Fruit fly (Drosophila melanogaster): Measurements from ENCODE around the gene Dys.

The Dys gene

dm6 chr3R:19641498-19642065 lies 180.7 kb downstream of the Dys start (continued):
- no peak for TF ChIP-seq Sry-δ (GFP tag; optimal IDR thresholded peaks at IDR 0.05)
- peak; percentile 91 for TF ChIP-seq dysf (GFP tag; IDR thresholded peaks at IDR 0.05)
- peak; percentile 60 for TF ChIP-seq CG1603 (tag; optimal IDR thresholded peaks at IDR 0.05)
- no peak for TF ChIP-seq sc (optimal IDR thresholded peaks at IDR 0.05)
- TF ChIP-seq sc (GFP tag; optimal IDR thresholded peaks at IDR 0.05), result peak; percentile 50
- no peak for TF ChIP-seq Neu2 (GFP tag; optimal IDR thresholded peaks at IDR 0.05; ENCODE audit: borderline replicate concordance)
- TF ChIP-seq CG14710 (tag; optimal IDR thresholded peaks at IDR 0.05), result peak; percentile 79
- TF ChIP-seq Jarid2 (GFP tag; optimal IDR thresholded peaks at IDR 0.05), result peak; percentile 43
- peak; percentile 89 for TF ChIP-seq H2.0 (GFP tag; IDR thresholded peaks at IDR 0.05)
- no peak for TF ChIP-seq tx (GFP tag; optimal IDR thresholded peaks at IDR 0.05)
- TF ChIP-seq cwo (GFP tag; optimal IDR thresholded peaks at IDR 0.05), result peak; percentile 86
- TF ChIP-seq Ets97D (GFP tag; optimal IDR thresholded peaks at IDR 0.05), result no peak
- no peak for TF ChIP-seq pnt (GFP tag; optimal IDR thresholded peaks at IDR 0.05)
- no peak for TF ChIP-seq Abd-B (GFP tag; optimal IDR thresholded peaks at IDR 0.05)
- peak; percentile 60 for TF ChIP-seq CG11723 (GFP tag; optimal IDR thresholded peaks at IDR 0.05)
- no peak for TF ChIP-seq vfl (GFP tag; optimal IDR thresholded peaks at IDR 0.05)
- TF ChIP-seq ara (GFP tag; IDR thresholded peaks at IDR 0.05), result peak; percentile 86
- peak; percentile 89 for TF ChIP-seq CG7839 (tag; optimal IDR thresholded peaks at IDR 0.05)
- peak; percentile 66 for TF ChIP-seq exex (tag; optimal IDR thresholded peaks at IDR 0.05)
- no peak for TF ChIP-seq ftz-f1 (GFP tag; optimal IDR thresholded peaks at IDR 0.05)
- no peak for TF ChIP-seq tna (GFP tag; IDR thresholded peaks at IDR 0.05; ENCODE audit: partially characterized antibody)
- TF ChIP-seq zen2 (GFP tag; IDR thresholded peaks at IDR 0.05; ENCODE audit: partially characterized antibody), result no peak
- TF ChIP-seq Meics (GFP tag; optimal IDR thresholded peaks at IDR 0.05), result peak; percentile 90
- peak; percentile 34 for TF ChIP-seq twi (tag; optimal IDR thresholded peaks at IDR 0.05)
- TF ChIP-seq MESR4 (GFP tag; optimal IDR thresholded peaks at IDR 0.05), result no peak
- TF ChIP-seq schlank (tag; optimal IDR thresholded peaks at IDR 0.05), result peak; percentile 71
- peak; percentile 82 for TF ChIP-seq gsb (GFP tag; IDR thresholded peaks at IDR 0.05)
- no peak for TF ChIP-seq dan (GFP tag; IDR thresholded peaks at IDR 0.05)
- TF ChIP-seq CG11247 (GFP tag; IDR thresholded peaks at IDR 0.05), result peak; percentile 82
- TF ChIP-seq CG12391 (tag; optimal IDR thresholded peaks at IDR 0.05), result peak; percentile 90
- peak; percentile 79 for TF ChIP-seq CG10209 (GFP tag; optimal IDR thresholded peaks at IDR 0.05)
- TF ChIP-seq Nf-YB (GFP tag; optimal IDR thresholded peaks at IDR 0.05), result peak; percentile 76
- TF ChIP-seq ase (GFP tag; IDR thresholded peaks at IDR 0.05), result peak; percentile 85; the same call in 2 of the 3 replicates
- TF ChIP-seq CG8290 (GFP tag; optimal IDR thresholded peaks at IDR 0.05), result no peak
- peak; percentile 24 to 51 for TF ChIP-seq CG8290 (tag; optimal IDR thresholded peaks at IDR 0.05)
- peak; percentile 88 for TF ChIP-seq CG12299 (tag; optimal IDR thresholded peaks at IDR 0.05)

- no peak for TF ChIP-seq CG8388 (GFP tag; optimal IDR thresholded peaks at IDR 0.05)
- TF ChIP-seq CG16813 (GFP tag; IDR thresholded peaks at IDR 0.05; ENCODE audit: partially characterized antibody), result no peak
- no peak for TF ChIP-seq Doc3 (GFP tag; IDR thresholded peaks at IDR 0.05; ENCODE audit: partially characterized antibody)
- TF ChIP-seq Bgb (GFP tag; IDR thresholded peaks at IDR 0.05; ENCODE audit: partially characterized antibody), result no peak
- no peak for TF ChIP-seq CG32767 (GFP tag; IDR thresholded peaks at IDR 0.05)
- no peak for TF ChIP-seq HLH54F (GFP tag; optimal IDR thresholded peaks at IDR 0.05)
- no peak for TF ChIP-seq Side (GFP tag; optimal IDR thresholded peaks at IDR 0.05)
- peak; percentile 30; the same call in 1 of the 2 replicates for TF ChIP-seq inv (GFP tag; IDR thresholded peaks at IDR 0.05; ENCODE audit: partially characterized antibody)
- TF ChIP-seq Sry-β (GFP tag; optimal IDR thresholded peaks at IDR 0.05), result no peak
- TF ChIP-seq bbx (GFP tag; IDR thresholded peaks at IDR 0.05; ENCODE audit: partially characterized antibody), result peak; percentile 38
- no peak for TF ChIP-seq pfk (GFP tag; optimal IDR thresholded peaks at IDR 0.05)
- TF ChIP-seq amos (GFP tag; IDR thresholded peaks at IDR 0.05; ENCODE audit: partially characterized antibody), result no peak
- no peak for TF ChIP-seq dpn (GFP tag; optimal IDR thresholded peaks at IDR 0.05)
- peak; percentile 91 for TF ChIP-seq crol (GFP tag; IDR thresholded peaks at IDR 0.05)
Observed at dm6 chr3R:19642092-19642892, 181.4 kb downstream of the Dys start, which contains the start of gene subdued. Gene subdued (minus strand): TSS chr3R:19642722.
